Worm (Caenorhabditis elegans): ENCODE results near the gene F19H8.2.

Gene F19H8.2

DNA sequence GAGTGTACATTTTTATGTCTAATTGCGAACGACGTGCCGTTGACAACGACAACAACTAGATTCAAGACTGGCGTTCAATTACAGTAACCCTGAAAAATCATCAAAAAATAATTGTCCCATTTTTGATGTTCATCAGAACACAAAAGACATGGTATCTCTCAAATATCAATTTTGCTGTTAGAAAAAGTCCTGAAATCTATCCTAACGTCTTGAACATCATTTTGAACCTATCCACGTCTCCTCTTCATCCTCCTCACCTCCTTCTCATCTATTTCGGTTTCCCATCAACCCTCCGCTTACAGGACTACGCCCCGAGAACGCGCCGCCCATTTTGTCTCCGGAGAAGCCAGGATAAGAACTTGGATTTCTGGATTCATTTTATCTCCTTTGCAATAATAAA, 10.1 kb upstream of the F19H8.2 start, which contains the start of gene mltn-9 (continued):
- no peak for TF ChIP-seq ets-5 (GFP tag; IDR thresholded peaks at IDR 0.05)
- TF ChIP-seq nhr-90 (tag; optimal IDR thresholded peaks at IDR 0.05; ENCODE audit: poor library complexity): no peak
- no peak for TF ChIP-seq xbp-1 (tag; optimal IDR thresholded peaks at IDR 0.05)

- no peak for TF ChIP-seq fkh-8 (tag; optimal IDR thresholded peaks at IDR 0.05)
- no peak for TF ChIP-seq mab-9 (GFP tag; IDR thresholded peaks at IDR 0.05)
- TF ChIP-seq efl-3 (GFP tag; optimal IDR thresholded peaks at IDR 0.05): no peak
- peak; percentile 7 for TF ChIP-seq blmp-1 (tag; optimal IDR thresholded peaks at IDR 0.05)
Observed at ce11 chrII:14611307-14611706, 5.6 kb upstream of the F19H8.2 start.

DNA sequence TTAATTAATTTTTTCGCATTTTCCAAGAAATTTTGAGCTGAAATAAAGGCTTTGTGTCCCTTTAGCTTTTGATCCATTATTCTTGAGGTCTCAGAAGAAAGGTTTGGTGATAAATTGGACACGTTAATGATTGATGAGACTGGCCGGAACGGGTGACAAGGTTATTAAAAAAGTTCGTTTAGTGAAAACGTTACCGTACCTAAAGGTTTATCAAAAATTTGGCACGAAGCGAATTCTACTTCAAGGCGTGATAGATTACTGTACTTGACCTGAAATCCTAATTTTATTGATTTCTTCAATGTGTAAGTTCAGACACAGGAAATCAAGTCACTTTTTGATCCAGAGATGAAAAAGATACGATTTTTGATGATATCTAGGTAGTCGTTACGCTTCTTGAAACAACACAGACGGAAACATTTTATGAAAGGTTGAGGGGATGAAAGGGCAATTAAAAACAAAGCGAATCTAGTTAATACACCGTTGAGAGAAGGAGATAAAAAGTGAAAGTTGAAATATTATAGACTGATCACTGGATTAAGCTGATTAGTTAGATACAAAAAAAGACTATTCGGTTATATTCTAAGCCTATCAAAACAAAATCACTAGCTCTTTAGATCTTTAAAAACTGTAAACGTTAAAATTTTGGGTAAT, 4.9 kb upstream of the F19H8.2 start:
- TF ChIP-seq ces-1 (GFP tag; optimal IDR thresholded peaks at IDR 0.05) (no peak), efl-3 (GFP tag; optimal IDR thresholded peaks at IDR 0.05) (no peak), nhr-77 (tag; optimal IDR thresholded peaks at IDR 0.05) (no peak), vab-15 (tag; optimal IDR thresholded peaks at IDR 0.05) (no peak), lin-39 (tag; optimal IDR thresholded peaks at IDR 0.05) (peak; percentile 16), efl-1 (optimal IDR thresholded peaks at IDR 0.05) (no peak), efl-1 (GFP tag; optimal IDR thresholded peaks at IDR 0.05 in 1 of 2) (peak in 1 of 2 experiments; percentile 50), swsn-7 (tag; optimal IDR thresholded peaks at IDR 0.05) (no peak), nhr-20 (tag; optimal IDR thresholded peaks at IDR 0.05) (no peak), lin-13 (GFP tag; optimal IDR thresholded peaks at IDR 0.05) (no peak), ama-1 (optimal IDR thresholded peaks at IDR 0.05) (peak; percentile 20), zip-4 (GFP tag; optimal IDR thresholded peaks at IDR 0.05) (no peak), blmp-1 (tag; optimal IDR thresholded peaks at IDR 0.05) (peak; percentile 42), lin-35 (GFP tag; optimal IDR thresholded peaks at IDR 0.05) (no peak)

DNA sequence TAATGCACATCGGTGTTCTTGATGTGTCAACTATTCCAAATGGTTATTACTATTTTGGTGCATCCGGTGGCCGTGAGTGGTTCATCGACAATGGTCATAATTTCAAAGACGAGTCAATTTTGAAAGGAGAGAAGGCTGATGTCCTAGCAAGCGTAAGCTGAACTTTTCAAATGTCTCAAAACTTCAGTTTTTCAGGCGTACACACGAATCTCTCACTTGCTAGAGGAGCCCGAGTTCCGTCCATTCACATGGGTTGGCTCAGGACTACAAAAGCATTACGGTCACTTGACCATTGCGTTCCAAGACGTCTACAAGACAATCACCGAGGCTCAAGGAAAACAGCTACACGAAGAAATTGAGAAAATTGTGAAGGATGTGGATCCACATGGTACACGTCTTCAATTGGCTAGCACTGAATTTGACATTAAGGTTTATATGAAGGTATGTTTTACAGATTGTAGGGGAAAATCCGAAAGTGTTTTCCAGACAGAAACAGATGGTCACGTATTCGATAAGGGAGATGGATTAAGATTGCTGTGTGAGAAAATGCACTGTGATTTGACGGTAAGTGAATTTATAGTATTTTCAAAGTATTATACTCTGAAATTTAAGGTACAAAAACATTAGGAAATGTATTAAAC, 3.7 kb upstream of the F19H8.2 start:
- no peak for TF ChIP-seq hpl-2 (GFP tag; optimal IDR thresholded peaks at IDR 0.05)
- TF ChIP-seq efl-1 (optimal IDR thresholded peaks at IDR 0.05): no peak
- TF ChIP-seq efl-1 (GFP tag; optimal IDR thresholded peaks at IDR 0.05 in 1 of 2): peak in 1 of 2 experiments; percentile 30

- TF ChIP-seq fos-1 (tag; optimal IDR thresholded peaks at IDR 0.05) (no peak), efl-1 (optimal IDR thresholded peaks at IDR 0.05) (no peak), efl-1 (GFP tag; optimal IDR thresholded peaks at IDR 0.05 in 1 of 2) (peak in 1 of 2 experiments; percentile 51), F16B12.6 (tag; optimal IDR thresholded peaks at IDR 0.05) (no peak)
Observed at ce11 chrII:14608508-14608907, 2.8 kb upstream of the F19H8.2 start.

ce11 chrII:14606172-14606571, 503 bp upstream of the F19H8.2 start, which contains the start of gene arl-3:
Gene arl-3, plus strand, starts transcription at chrII:14606472.
- no peak for TF ChIP-seq sox-4 (tag; optimal IDR thresholded peaks at IDR 0.05)
- no peak for TF ChIP-seq efl-1 (optimal IDR thresholded peaks at IDR 0.05)
- TF ChIP-seq efl-1 (GFP tag; optimal IDR thresholded peaks at IDR 0.05 in 1 of 2): peak in 1 of 2 experiments; percentile 74

DNA sequence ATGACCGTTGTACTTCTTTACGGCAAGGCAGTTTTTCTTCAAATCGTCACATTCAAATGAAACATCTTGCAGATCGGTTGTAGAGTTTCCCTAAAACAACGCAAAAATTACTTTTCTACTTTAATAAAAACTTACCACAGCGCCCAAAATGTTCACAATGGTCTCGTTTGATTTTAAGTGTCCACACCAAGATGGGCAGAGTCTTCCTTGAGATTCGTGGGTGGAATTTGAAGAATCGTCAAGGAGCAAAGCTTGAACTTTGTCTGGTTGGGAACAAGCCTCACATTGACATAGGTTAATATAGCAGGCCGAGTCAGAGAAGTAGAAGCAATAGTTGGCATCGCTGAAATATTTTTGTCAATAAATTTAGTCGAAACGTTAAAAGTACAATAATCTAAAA, 643 bp downstream of the F19H8.2 start:
- TF ChIP-seq elt-2 (tag; optimal IDR thresholded peaks at IDR 0.05) (no peak), zip-4 (GFP tag; optimal IDR thresholded peaks at IDR 0.05) (no peak), hlh-17 (GFP tag; optimal IDR thresholded peaks at IDR 0.05; ENCODE audit: borderline replicate concordance) (no peak)

ce11 chrII:14604261-14604660, 1.4 kb downstream of the F19H8.2 start:
- TF ChIP-seq elt-2 (tag; optimal IDR thresholded peaks at IDR 0.05): peak; percentile 15
- peak; percentile 49 for TF ChIP-seq ztf-4 (tag; optimal IDR thresholded peaks at IDR 0.05)
- TF ChIP-seq vab-15 (tag; optimal IDR thresholded peaks at IDR 0.05): no peak

Measured in whole organism, L1 larva.